Worm (Caenorhabditis elegans) whole organism, late embryonic: ENCODE data around the gene raga-1.

Source experiments
- F13H6.1 ChIP-seq: sonication (generic microtip); optimal IDR thresholded peaks from 2 replicates; lab custom pipeline; 2016; ENCODE audit warnings: missing genetic modification characterization, missing compliant biosample characterization
- K02D7.2 ChIP-seq: sonication (generic microtip); optimal IDR thresholded peaks from 2 replicates; lab custom pipeline; 2017; ENCODE audit warnings: mild to moderate bottlenecking, missing genetic modification characterization, missing compliant biosample characterization
- ceh-9 ChIP-seq: sonication (generic microtip); optimal IDR thresholded peaks from 2 replicates; lab custom pipeline; 2016; ENCODE audit warnings: mild to moderate bottlenecking, missing genetic modification characterization, inconsistent platforms, missing compliant biosample characterization
- elt-2 ChIP-seq: sonication (generic microtip); optimal IDR thresholded peaks from 2 replicates; lab custom pipeline; 2016; ENCODE audit warnings: missing genetic modification reagents, missing genetic modification characterization, missing compliant biosample characterization
- pha-4 ChIP-seq: fragments of 150-350 bp; optimal IDR thresholded peaks from 2 replicates; lab custom pipeline; 2018; ENCODE audit warnings: missing biosample characterization, missing genetic modification reagents, missing genetic modification characterization
- pqm-1 ChIP-seq: sonication (generic microtip); optimal IDR thresholded peaks from 2 replicates; lab custom pipeline; 2016; ENCODE audit warnings: missing genetic modification characterization, missing compliant biosample characterization

ce11 chrII:11337497-11338040 is 36.4 kb downstream of the raga-1 start, which contains the start of gene sqt-1:
- no peak for TF ChIP-seq pqm-1 (tag; lab: Kevin White, UChicago)
- TF ChIP-seq ceh-9, result no peak
- no peak for TF ChIP-seq pha-4
- no peak for TF ChIP-seq elt-2 (tag; lab: Kevin White, UChicago)
- no peak for TF ChIP-seq K02D7.2 (tag; lab: Kevin White, UChicago)
- no peak for TF ChIP-seq F13H6.1
